Worm (Caenorhabditis elegans): ENCODE data around the gene F23H11.2.

DNA sequence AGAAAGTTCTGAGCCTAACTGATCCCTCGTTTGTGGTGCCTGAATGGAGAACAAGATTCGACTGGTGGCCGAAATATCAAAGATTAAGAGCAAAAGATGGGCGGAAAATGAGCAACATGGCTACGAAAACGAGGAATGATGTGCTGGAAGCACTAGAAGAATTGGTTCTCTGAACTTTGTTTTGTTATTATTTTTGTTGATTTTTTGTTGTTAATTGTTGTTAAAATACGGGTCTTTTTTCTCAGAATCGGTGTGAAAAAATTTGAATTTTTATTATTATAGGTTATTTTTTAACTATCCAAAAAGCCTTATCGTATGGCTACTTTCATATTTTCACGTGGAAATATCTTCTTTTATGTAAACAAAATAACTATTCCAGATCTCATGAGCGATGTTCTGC lies 39.3 kb upstream of the F23H11.2 start, which contains the start of gene K02F3.12:
- TF ChIP-seq unc-39 (tag; optimal IDR thresholded peaks at IDR 0.05) (no peak), dmd-4 (tag; optimal IDR thresholded peaks at IDR 0.05) (no peak), nhr-77 (tag; optimal IDR thresholded peaks at IDR 0.05) (no peak), ztf-11 (tag; optimal IDR thresholded peaks at IDR 0.05) (no peak), elt-1 (tag; optimal IDR thresholded peaks at IDR 0.05) (no peak), lin-13 (GFP tag; optimal IDR thresholded peaks at IDR 0.05) (no peak), nhr-12 (tag; optimal IDR thresholded peaks at IDR 0.05) (no peak), zag-1 (tag; optimal IDR thresholded peaks at IDR 0.05) (no peak), nhr-237 (tag; optimal IDR thresholded peaks at IDR 0.05) (no peak), lin-39 (tag; optimal IDR thresholded peaks at IDR 0.05) (no peak), nhr-25 (tag; optimal IDR thresholded peaks at IDR 0.05) (no peak), aly-2 (tag; optimal IDR thresholded peaks at IDR 0.05) (no peak), unc-62 (GFP tag; optimal IDR thresholded peaks at IDR 0.05) (no peak)

Measured in whole organism, L2 larva.